Fruit fly (Drosophila melanogaster) whole organism, adult: ENCODE results near the gene CG11322.

ENCODE experiments used
- CG14711 ChIP-seq: fragments of 200-800 bp; sonication (Bioruptor generic); optimal IDR thresholded peaks from 2 replicates; lab custom pipeline; 2018; ENCODE audit warnings: missing biosample characterization, mild to moderate bottlenecking, missing genetic modification characterization, moderate library complexity
- CG7045 ChIP-seq: fragments of 200-800 bp; sonication (Bioruptor generic); optimal IDR thresholded peaks from 2 replicates; lab custom pipeline; 2017; ENCODE audit warnings: missing biosample characterization, mild to moderate bottlenecking, missing genetic modification characterization
- Clk ChIP-seq: fragments of 200-800 bp; sonication (Bioruptor generic); optimal IDR thresholded peaks from 2 replicates; lab custom pipeline; 2017; ENCODE audit warnings: missing biosample characterization, missing genetic modification characterization
- Hr96 ChIP-seq: fragments of 200-800 bp; sonication (Bioruptor generic); optimal IDR thresholded peaks from 2 replicates; lab custom pipeline; 2016; ENCODE audit warnings: missing biosample characterization, missing genetic modification characterization
- ovo ChIP-seq: fragments of 200-800 bp; sonication (Bioruptor generic); optimal IDR thresholded peaks from 2 replicates; lab custom pipeline; 2016; ENCODE audit warnings: missing biosample characterization, missing genetic modification characterization

DNA sequence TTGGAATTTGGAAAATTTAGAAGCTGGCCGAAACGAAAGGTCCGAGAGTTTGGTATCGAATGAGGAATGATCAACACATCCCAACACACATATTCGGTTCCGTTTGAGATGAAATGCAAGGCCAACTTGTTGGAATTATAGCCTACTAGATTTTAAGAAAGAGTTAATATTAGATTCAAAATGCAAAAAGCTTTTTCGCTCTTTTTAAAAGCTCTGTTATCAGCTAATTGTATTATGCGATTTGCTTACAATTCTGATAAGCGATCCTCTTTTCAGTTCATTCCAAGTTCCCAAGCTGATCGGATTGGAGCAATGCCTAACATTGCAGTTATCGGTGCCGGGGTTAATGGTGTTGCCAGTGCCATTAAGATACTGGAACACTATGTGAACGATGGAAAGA is 43.3 kb upstream of the CG11322 start, which contains the start of the genes CG17377 and Daao2:
- TF ChIP-seq CG7045 (GFP tag; lab: Kevin White, UChicago) (no peak), Hr96 (GFP tag; lab: Kevin White, UChicago) (no peak), Clk (no peak), ovo (GFP tag; lab: Kevin White, UChicago) (no peak), CG14711 (tag; lab: Kevin White, UChicago) (no peak)
